Fruit fly (Drosophila melanogaster): Measurements from ENCODE around the gene Sfp65A.

dm6 chr3L:6363626-6364025 is 13.6 kb downstream of the Sfp65A start:
- TF ChIP-seq psq (optimal IDR thresholded peaks at IDR 0.05) = no peak
- TF ChIP-seq usp (GFP tag; optimal IDR thresholded peaks at IDR 0.05) = no peak
- TF ChIP-seq CG8478 (optimal IDR thresholded peaks at IDR 0.05) = no peak

Data from whole organism.